Worm (Caenorhabditis elegans): Measurements from ENCODE around the gene pac-1.
A peak's percentile ranks its signal among the peaks of the same experiment; 100 is the strongest.

Gene pac-1

ce11 chrIII:8467520-8467919 lies 27.3 kb upstream of the pac-1 start:
- TF ChIP-seq mep-1 (tag; optimal IDR thresholded peaks at IDR 0.05) = no peak
- TF ChIP-seq pha-4 (tag; optimal IDR thresholded peaks at IDR 0.05) = no peak
- TF ChIP-seq ceh-83 (GFP tag; optimal IDR thresholded peaks at IDR 0.05) = no peak
- TF ChIP-seq ham-2 (GFP tag; optimal IDR thresholded peaks at IDR 0.05) = no peak
- TF ChIP-seq nhr-2 (tag; optimal IDR thresholded peaks at IDR 0.05) = no peak
- no peak for TF ChIP-seq hlh-1 (tag; optimal IDR thresholded peaks at IDR 0.05)
- TF ChIP-seq lin-32 (GFP tag; optimal IDR thresholded peaks at IDR 0.05) = no peak
- TF ChIP-seq flh-1 (GFP tag; optimal IDR thresholded peaks at IDR 0.05) = no peak
- no peak for TF ChIP-seq zip-8 (tag; optimal IDR thresholded peaks at IDR 0.05)
- TF ChIP-seq blmp-1 (tag; optimal IDR thresholded peaks at IDR 0.05) = no peak
- no peak for TF ChIP-seq sem-2 (GFP tag; optimal IDR thresholded peaks at IDR 0.05)
- no peak for TF ChIP-seq unc-39 (tag; optimal IDR thresholded peaks at IDR 0.05)
- no peak for TF ChIP-seq ztf-11 (tag; optimal IDR thresholded peaks at IDR 0.05)
- TF ChIP-seq drap-1 (GFP tag; optimal IDR thresholded peaks at IDR 0.05) = no peak
- no peak for TF ChIP-seq nhr-28 (tag; optimal IDR thresholded peaks at IDR 0.05)
- no peak for TF ChIP-seq elt-3 (tag; optimal IDR thresholded peaks at IDR 0.05)
- TF ChIP-seq ceh-39 (tag; optimal IDR thresholded peaks at IDR 0.05) = no peak
- no peak for TF ChIP-seq tbx-8 (GFP tag; optimal IDR thresholded peaks at IDR 0.05)
- TF ChIP-seq cnd-1 (tag; optimal IDR thresholded peaks at IDR 0.05) = no peak
- TF ChIP-seq lsy-2 (tag; optimal IDR thresholded peaks at IDR 0.05) = no peak

- TF ChIP-seq ztf-11 (tag; optimal IDR thresholded peaks at IDR 0.05) (no peak), lin-13 (tag; optimal IDR thresholded peaks at IDR 0.05) (no peak), nhr-2 (tag; optimal IDR thresholded peaks at IDR 0.05) (no peak), hlh-1 (tag; optimal IDR thresholded peaks at IDR 0.05) (no peak), ces-1 (GFP tag; optimal IDR thresholded peaks at IDR 0.05) (no peak), mls-2 (tag; optimal IDR thresholded peaks at IDR 0.05) (no peak), nhr-76 (tag; optimal IDR thresholded peaks at IDR 0.05) (no peak), pha-4 (tag; optimal IDR thresholded peaks at IDR 0.05) (no peak), elt-1 (tag; optimal IDR thresholded peaks at IDR 0.05; ENCODE audit: borderline replicate concordance, insufficient read depth) (no peak), lsy-2 (tag; optimal IDR thresholded peaks at IDR 0.05) (no peak), ceh-43 (GFP tag; optimal IDR thresholded peaks at IDR 0.05) (no peak), M03D4.4 (tag; optimal IDR thresholded peaks at IDR 0.05) (no peak), flh-1 (GFP tag; optimal IDR thresholded peaks at IDR 0.05) (no peak), elt-3 (tag; optimal IDR thresholded peaks at IDR 0.05) (no peak), nhr-28 (tag; optimal IDR thresholded peaks at IDR 0.05) (no peak), nhr-12 (tag; optimal IDR thresholded peaks at IDR 0.05) (no peak), sptf-1 (tag; optimal IDR thresholded peaks at IDR 0.05) (no peak), ceh-83 (GFP tag; optimal IDR thresholded peaks at IDR 0.05) (no peak), cnd-1 (tag; optimal IDR thresholded peaks at IDR 0.05) (no peak)
Observed at ce11 chrIII:8473292-8473691, 21.5 kb upstream of the pac-1 start.

ce11 chrIII:8479322-8479864 lies 15.4 kb upstream of the pac-1 start:
- no peak for TF ChIP-seq zip-8 (tag; optimal IDR thresholded peaks at IDR 0.05)
- TF ChIP-seq unc-39 (tag; optimal IDR thresholded peaks at IDR 0.05) = no peak
- no peak for TF ChIP-seq nhr-28 (tag; optimal IDR thresholded peaks at IDR 0.05)
- TF ChIP-seq snpc-4 (tag; optimal IDR thresholded peaks at IDR 0.05) = no peak
- TF ChIP-seq drap-1 (GFP tag; optimal IDR thresholded peaks at IDR 0.05) = no peak
- TF ChIP-seq lin-13 (tag; optimal IDR thresholded peaks at IDR 0.05) = no peak
- no peak for TF ChIP-seq cnd-1 (tag; optimal IDR thresholded peaks at IDR 0.05)
- no peak for TF ChIP-seq unc-120 (tag; optimal IDR thresholded peaks at IDR 0.05; ENCODE audit: poor library complexity, severe bottlenecking)

- peak; percentile 85 for TF ChIP-seq hlh-1 (tag; optimal IDR thresholded peaks at IDR 0.05)
- TF ChIP-seq ztf-11 (tag; optimal IDR thresholded peaks at IDR 0.05) = no peak
- no peak for TF ChIP-seq unc-62 (GFP tag; optimal IDR thresholded peaks at IDR 0.05)
- TF ChIP-seq nhr-28 (tag; optimal IDR thresholded peaks at IDR 0.05) = no peak
- TF ChIP-seq elt-1 (tag; optimal IDR thresholded peaks at IDR 0.05; ENCODE audit: borderline replicate concordance, insufficient read depth) = no peak
Observed at ce11 chrIII:8480355-8480754, 14.5 kb upstream of the pac-1 start, which contains the start of gene F42H10.6. Gene F42H10.6, minus strand, starts transcription at chrIII:8480455.

- no peak for TF ChIP-seq unc-39 (tag; optimal IDR thresholded peaks at IDR 0.05)
- no peak for TF ChIP-seq pha-4 (tag; optimal IDR thresholded peaks at IDR 0.05)
- TF ChIP-seq unc-62 (GFP tag; optimal IDR thresholded peaks at IDR 0.05) = no peak
- no peak for TF ChIP-seq nhr-237 (tag; optimal IDR thresholded peaks at IDR 0.05)
- no peak for TF ChIP-seq ceh-43 (GFP tag; optimal IDR thresholded peaks at IDR 0.05)
- no peak for TF ChIP-seq nhr-28 (tag; optimal IDR thresholded peaks at IDR 0.05)
- TF ChIP-seq bed-3 (GFP tag; optimal IDR thresholded peaks at IDR 0.05) = no peak
Observed at ce11 chrIII:8483853-8484252, 11.0 kb upstream of the pac-1 start, which contains the start of gene F42H10.3. Gene F42H10.3, plus strand, starts transcription at chrIII:8484153.

Measured in whole organism, mixed stage, embryonic.